Worm (Caenorhabditis elegans): ENCODE data around the gene C15B12.1.

ce11 chrX:6519473-6519872 lies 42.9 kb downstream of the C15B12.1 start:
- TF ChIP-seq attf-6 (GFP tag; IDR thresholded peaks at IDR 0.05) (no peak), gei-17 (GFP tag; optimal IDR thresholded peaks at IDR 0.05) (no peak), him-1 (tag; optimal IDR thresholded peaks at IDR 0.05) (no peak), pha-4 (tag; optimal IDR thresholded peaks at IDR 0.05) (no peak), nhr-27 (tag; optimal IDR thresholded peaks at IDR 0.05) (no peak), lin-40 (tag; optimal IDR thresholded peaks at IDR 0.05) (no peak), lag-1 (GFP tag; IDR thresholded peaks at IDR 0.05) (no peak), unc-62 (GFP tag; optimal IDR thresholded peaks at IDR 0.05) (no peak), bed-2 (GFP tag; IDR thresholded peaks at IDR 0.05) (no peak), ama-1 (optimal IDR thresholded peaks at IDR 0.05) (no peak), ama-1 (GFP tag; optimal IDR thresholded peaks at IDR 0.05) (no peak), nfya-1 (tag; optimal IDR thresholded peaks at IDR 0.05; ENCODE audit: borderline replicate concordance, insufficient read depth) (no peak), athp-1 (tag; optimal IDR thresholded peaks at IDR 0.05) (no peak)

Measured in whole organism, young adult.